Fruit fly (Drosophila melanogaster): ENCODE data around the gene CG15715.

Gene CG15715

dm6 chr3L:15794311-15794710, 43.0 kb downstream of the CG15715 start (continued):
- no peak for TF ChIP-seq CG31388 (GFP tag; optimal IDR thresholded peaks at IDR 0.05)
- TF ChIP-seq bsh (GFP tag; optimal IDR thresholded peaks at IDR 0.05) = peak in 1 of 2 experiments; percentile 56
- TF ChIP-seq HmgZ (tag; optimal IDR thresholded peaks at IDR 0.05) = no peak
- no peak for TF ChIP-seq CG4854 (GFP tag; optimal IDR thresholded peaks at IDR 0.05)
- TF ChIP-seq fd102C (GFP tag; optimal IDR thresholded peaks at IDR 0.05) = peak; percentile 85
- TF ChIP-seq CG10543 (GFP tag; optimal IDR thresholded peaks at IDR 0.05) = no peak
- TF ChIP-seq exex (tag; optimal IDR thresholded peaks at IDR 0.05) = no peak
- TF ChIP-seq unpg (GFP tag; optimal IDR thresholded peaks at IDR 0.05) = peak; percentile 33
- no peak for TF ChIP-seq Scr (GFP tag; IDR thresholded peaks at IDR 0.05; ENCODE audit: partially characterized antibody)
- TF ChIP-seq CG7928 (GFP tag; optimal IDR thresholded peaks at IDR 0.05) = no peak
- TF ChIP-seq z (GFP tag; IDR thresholded peaks at IDR 0.05) = no peak
- no peak for TF ChIP-seq CG11093 (GFP tag; IDR thresholded peaks at IDR 0.05)
- peak; percentile 41 for TF ChIP-seq CG14710 (tag; optimal IDR thresholded peaks at IDR 0.05)
- no peak for TF ChIP-seq yki (optimal IDR thresholded peaks at IDR 0.05)
- TF ChIP-seq Ets65A (GFP tag) = peak; percentile 94
- TF ChIP-seq CG12744 (GFP tag; optimal IDR thresholded peaks at IDR 0.05) = no peak
- TF ChIP-seq MBD-R2 (GFP tag; IDR thresholded peaks at IDR 0.05) = peak; percentile 11; the same call in 1 of the 2 replicates
- no peak for TF ChIP-seq D (optimal IDR thresholded peaks at IDR 0.05)
- TF ChIP-seq D (GFP tag; optimal IDR thresholded peaks at IDR 0.05) = peak; percentile 25
- TF ChIP-seq H2.0 (GFP tag; IDR thresholded peaks at IDR 0.05) = peak; percentile 34
- TF ChIP-seq BEAF-32 (GFP tag; optimal IDR thresholded peaks at IDR 0.05) = no peak
- no peak for TF ChIP-seq CG9932 (GFP tag; IDR thresholded peaks at IDR 0.05)
- TF ChIP-seq kah (GFP tag; optimal IDR thresholded peaks at IDR 0.05) = no peak
- no peak for TF ChIP-seq CG6254 (GFP tag; optimal IDR thresholded peaks at IDR 0.05)
- TF ChIP-seq lov (optimal IDR thresholded peaks at IDR 0.05) = no peak
- no peak for TF ChIP-seq lov (GFP tag; IDR thresholded peaks at IDR 0.05)
- no peak for TF ChIP-seq CG17829 (tag; optimal IDR thresholded peaks at IDR 0.05)
- no peak for TF ChIP-seq NFAT (GFP tag; IDR thresholded peaks at IDR 0.05)
- TF ChIP-seq crp (GFP tag; optimal IDR thresholded peaks at IDR 0.05) = no peak
- no peak for TF ChIP-seq Lpt (GFP tag; optimal IDR thresholded peaks at IDR 0.05)
- peak; percentile 44 for TF ChIP-seq CG30403 (GFP tag; optimal IDR thresholded peaks at IDR 0.05)
- no peak for TF ChIP-seq CG6175 (GFP tag; IDR thresholded peaks at IDR 0.05)
- no peak for TF ChIP-seq CG17912 (GFP tag; optimal IDR thresholded peaks at IDR 0.05)
- no peak for TF ChIP-seq Sox100B (GFP tag; optimal IDR thresholded peaks at IDR 0.05)
- no peak for TF ChIP-seq CG6272 (GFP tag; IDR thresholded peaks at IDR 0.05)
- TF ChIP-seq Usf (GFP tag; optimal IDR thresholded peaks at IDR 0.05) = no peak
- TF ChIP-seq CG14014 (GFP tag; IDR thresholded peaks at IDR 0.05) = 0 out of 2 replicates have a peak, but pooled peaks have one; percentile 44
- TF ChIP-seq Med (GFP tag) = peak; percentile 67
- TF ChIP-seq CG4404 (GFP tag; IDR thresholded peaks at IDR 0.05) = peak; percentile 84
- no peak for TF ChIP-seq crol (GFP tag; IDR thresholded peaks at IDR 0.05)
- TF ChIP-seq CG7372 (GFP tag; IDR thresholded peaks at IDR 0.05) = no peak
- TF ChIP-seq D19B (GFP tag; optimal IDR thresholded peaks at IDR 0.05) = peak; percentile 77
- no peak for TF ChIP-seq CG11456 (GFP tag; IDR thresholded peaks at IDR 0.05)
- no peak for TF ChIP-seq CG14441 (GFP tag; IDR thresholded peaks at IDR 0.05)
- peak; percentile 1 for TF ChIP-seq CG5245 (GFP tag; optimal IDR thresholded peaks at IDR 0.05)
- no peak for TF ChIP-seq insv (GFP tag; optimal IDR thresholded peaks at IDR 0.05)
- TF ChIP-seq cwo (GFP tag; optimal IDR thresholded peaks at IDR 0.05) = no peak
- TF ChIP-seq CG1529 (GFP tag; optimal IDR thresholded peaks at IDR 0.05) = peak; percentile 13
- TF ChIP-seq pfk (GFP tag; optimal IDR thresholded peaks at IDR 0.05) = no peak
- no peak for TF ChIP-seq gro (GFP tag; optimal IDR thresholded peaks at IDR 0.05)
- peak; percentile 79 for TF ChIP-seq CG9727 (GFP tag; optimal IDR thresholded peaks at IDR 0.05)
- no peak for TF ChIP-seq nom (GFP tag; optimal IDR thresholded peaks at IDR 0.05)

All from whole organism, embryonic.